Worm (Caenorhabditis elegans) whole organism, young adult: ENCODE results near the gene gst-23.

Experiments used
- B0261.1 ChIP-seq: sonication (generic microtip); optimal IDR thresholded peaks from 2 replicates; lab custom pipeline; 2016; ENCODE audit warnings: mild to moderate bottlenecking, missing genetic modification characterization, moderate library complexity, missing compliant biosample characterization
- F37B4.10 ChIP-seq: fragments of 200-800 bp; sonication (Bioruptor generic); IDR thresholded peaks from 2 replicates; pipeline ENCODE4 v1.3.6; 2022; ENCODE audit warnings: missing genetic modification characterization, missing compliant biosample characterization
- F39B2.1 ChIP-seq: fragments of 200-800 bp; sonication (Bioruptor generic); IDR thresholded peaks from 2 replicates; pipeline ENCODE4 v1.3.6; 2022; ENCODE audit warnings: missing genetic modification reagents, missing genetic modification characterization, missing compliant biosample characterization
- F52B5.7 ChIP-seq: sonication (generic microtip); optimal IDR thresholded peaks from 2 replicates; lab custom pipeline; 2016; ENCODE audit warnings: mild to moderate bottlenecking, missing genetic modification characterization, missing compliant biosample characterization
- F57A8.1 ChIP-seq: fragments of 200-800 bp; sonication (Bioruptor generic); optimal IDR thresholded peaks from 2 replicates; lab custom pipeline; 2018; ENCODE audit warnings: mild to moderate bottlenecking, missing genetic modification characterization, moderate library complexity, missing compliant biosample characterization
- F57C9.4 ChIP-seq: sonication (generic microtip); optimal IDR thresholded peaks from 2 replicates; lab custom pipeline; 2017; ENCODE audit warnings: mild to moderate bottlenecking, missing genetic modification characterization, missing compliant biosample characterization
- K12H6.12 ChIP-seq: fragments of 200-800 bp; sonication (Bioruptor generic); optimal IDR thresholded peaks from 2 replicates; lab custom pipeline; 2018; ENCODE audit warnings: mild to moderate bottlenecking, missing genetic modification characterization, missing compliant biosample characterization
- T26A5.8 ChIP-seq: sonication (generic microtip); optimal IDR thresholded peaks from 2 replicates; lab custom pipeline; 2016; ENCODE audit warnings: missing genetic modification characterization, missing compliant biosample characterization
- Y56A3A.18 ChIP-seq: fragments of 200-800 bp; sonication (Bioruptor generic); IDR thresholded peaks from 2 replicates; pipeline ENCODE4 v1.3.6; 2022; ENCODE audit warnings: missing genetic modification reagents, missing genetic modification characterization, missing compliant biosample characterization
- Y67H2A.10 ChIP-seq: fragments of 200-800 bp; sonication (Bioruptor generic); conservative IDR thresholded peaks from 2 replicates; pipeline ENCODE4 v1.3.6; 2022; ENCODE audit warnings: missing genetic modification reagents, missing genetic modification characterization, missing compliant biosample characterization
- Y79H2A.3 ChIP-seq: fragments of 200-800 bp; sonication (Bioruptor generic); conservative IDR thresholded peaks from 2 replicates; pipeline ENCODE4 v1.3.6; 2022; ENCODE audit warnings: missing genetic modification reagents, missing genetic modification characterization, missing compliant biosample characterization
- ZK185.1 ChIP-seq: sonication (generic microtip); optimal IDR thresholded peaks from 2 replicates; lab custom pipeline; 2016; ENCODE audit warnings: mild to moderate bottlenecking, missing genetic modification characterization, missing compliant biosample characterization; ENCODE audit not compliant: poor library complexity, severe bottlenecking
- aptf-2 ChIP-seq: fragments of 200-800 bp; sonication (Bioruptor generic); conservative IDR thresholded peaks from 2 replicates; pipeline ENCODE4 v1.3.6; 2022; ENCODE audit warnings: missing genetic modification reagents, missing genetic modification characterization, missing compliant biosample characterization
- athp-1 ChIP-seq: sonication (generic microtip); optimal IDR thresholded peaks from 2 replicates; lab custom pipeline; 2017; ENCODE audit warnings: mild to moderate bottlenecking, missing genetic modification characterization, missing compliant biosample characterization
- attf-3 ChIP-seq: fragments of 200-800 bp; sonication (Bioruptor generic); conservative IDR thresholded peaks from 2 replicates; pipeline ENCODE4 v1.3.6; 2022; ENCODE audit warnings: missing genetic modification reagents, missing genetic modification characterization, missing compliant biosample characterization
- bed-1 ChIP-seq: fragments of 200-800 bp; sonication (Bioruptor generic); IDR thresholded peaks from 2 replicates; pipeline ENCODE4 v1.3.6; 2022; ENCODE audit warnings: missing genetic modification reagents, missing genetic modification characterization, missing compliant biosample characterization
- ceh-58 ChIP-seq: fragments of 200-800 bp; sonication (Bioruptor generic); IDR thresholded peaks from 2 replicates; pipeline ENCODE4 v1.3.6; 2022; ENCODE audit warnings: missing genetic modification characterization, missing compliant biosample characterization
- ceh-79 ChIP-seq: sonication (generic microtip); optimal IDR thresholded peaks from 2 replicates; lab custom pipeline; 2017; ENCODE audit warnings: mild to moderate bottlenecking, missing genetic modification characterization, missing compliant biosample characterization
- dox-1 ChIP-seq: fragments of 200-800 bp; sonication (Bioruptor generic); IDR thresholded peaks from 2 replicates; pipeline ENCODE4 v1.3.6; 2022; ENCODE audit warnings: missing genetic modification reagents, missing genetic modification characterization, missing compliant biosample characterization
- dpl-1 ChIP-seq: fragments of 150-350 bp; optimal IDR thresholded peaks from 2 replicates; lab custom pipeline; 2014; ENCODE audit warnings: missing biosample characterization, missing genetic modification reagents, missing genetic modification characterization
- efl-1 ChIP-seq: fragments of 150-350 bp; optimal IDR thresholded peaks from 2 replicates; lab custom pipeline; 2014; ENCODE audit warnings: missing biosample characterization, missing genetic modification reagents, missing genetic modification characterization
- ekl-4 ChIP-seq: fragments of 200-800 bp; sonication (Bioruptor generic); IDR thresholded peaks from 2 replicates; pipeline ENCODE4 v1.3.6; 2022; ENCODE audit warnings: missing genetic modification reagents, missing genetic modification characterization, missing compliant biosample characterization
- him-1 ChIP-seq: sonication (generic microtip); optimal IDR thresholded peaks from 2 replicates; lab custom pipeline; 2016; ENCODE audit warnings: missing genotype, missing genetic modification reagents, missing genetic modification characterization, missing compliant biosample characterization
- hmg-20 ChIP-seq: fragments of 200-800 bp; sonication (Bioruptor generic); IDR thresholded peaks from 2 replicates; pipeline ENCODE4 v1.3.6; 2022; ENCODE audit warnings: missing genetic modification reagents, missing genetic modification characterization, missing compliant biosample characterization
- hrde-1 ChIP-seq: sonication (generic microtip); optimal IDR thresholded peaks from 2 replicates; lab custom pipeline; 2016; ENCODE audit warnings: missing genetic modification characterization, mild to moderate bottlenecking, missing compliant biosample characterization, moderate library complexity, missing genotype, missing genetic modification reagents, borderline replicate concordance
- lag-1 ChIP-seq: fragments of 200-800 bp; sonication (Bioruptor generic); IDR thresholded peaks from 2 replicates; pipeline ENCODE4 v1.3.6; 2022; ENCODE audit warnings: missing genetic modification reagents, missing genetic modification characterization, missing compliant biosample characterization
- let-607 ChIP-seq, 2 experiments: fragments of 200-800 bp in 1 of 2; sonication (Bioruptor generic) in 1 of 2; sonication (generic microtip) in 1 of 2; optimal IDR thresholded peaks; 2 replicates each; lab custom pipeline; 2016 to 2018; ENCODE audit warnings: mild to moderate bottlenecking in 2 of 2, missing compliant biosample characterization in 2 of 2, missing genetic modification characterization in 2 of 2, moderate library complexity in 2 of 2, missing genotype in 1 of 2
- lin-40 ChIP-seq: sonication (generic microtip); optimal IDR thresholded peaks from 2 replicates; lab custom pipeline; 2016; ENCODE audit warnings: missing genetic modification characterization, mild to moderate bottlenecking, missing compliant biosample characterization, missing genotype, missing genetic modification reagents
- lir-1 ChIP-seq: fragments of 200-800 bp; sonication (Bioruptor generic); conservative IDR thresholded peaks from 2 replicates; pipeline ENCODE4 v1.3.6; 2022; ENCODE audit warnings: missing genetic modification reagents, missing genetic modification characterization, missing compliant biosample characterization
- madf-10 ChIP-seq: sonication (generic microtip); optimal IDR thresholded peaks from 2 replicates; lab custom pipeline; 2016; ENCODE audit warnings: mild to moderate bottlenecking, missing genetic modification characterization, missing compliant biosample characterization
- madf-3 ChIP-seq: fragments of 200-800 bp; sonication (Bioruptor generic); IDR thresholded peaks from 2 replicates; pipeline ENCODE4 v1.3.6; 2022; ENCODE audit warnings: missing genetic modification reagents, missing genetic modification characterization, missing compliant biosample characterization
- nfya-1 ChIP-seq: sonication (generic microtip); optimal IDR thresholded peaks from 2 replicates; lab custom pipeline; 2017; ENCODE audit warnings: antibody characterized with exemption, missing compliant biosample characterization, missing genetic modification characterization, borderline replicate concordance; ENCODE audit not compliant: insufficient read depth
- nfyb-1 ChIP-seq: fragments of 200-800 bp; sonication (Bioruptor generic); IDR thresholded peaks from 2 replicates; pipeline ENCODE4 v1.3.6; 2022; ENCODE audit warnings: missing genetic modification reagents, missing genetic modification characterization, missing compliant biosample characterization
- nhr-120 ChIP-seq: fragments of 200-800 bp; sonication (Bioruptor generic); IDR thresholded peaks from 2 replicates; pipeline ENCODE4 v1.3.6; 2022; ENCODE audit warnings: missing genetic modification characterization, missing compliant biosample characterization
- nhr-90 ChIP-seq: sonication (generic microtip); optimal IDR thresholded peaks from 2 replicates; lab custom pipeline; 2016; ENCODE audit warnings: missing genotype, mild to moderate bottlenecking, missing genetic modification characterization, missing compliant biosample characterization
- pha-4 ChIP-seq: fragments of 150-350 bp; sonication (generic microtip); optimal IDR thresholded peaks from 2 replicates; lab custom pipeline; 2014; ENCODE audit warnings: missing biosample characterization, missing genetic modification reagents, missing genetic modification characterization
- snpc-3.4 ChIP-seq: sonication (generic microtip); optimal IDR thresholded peaks from 2 replicates; lab custom pipeline; 2017; ENCODE audit warnings: missing genetic modification characterization, mild to moderate bottlenecking, missing compliant biosample characterization, antibody characterized with exemption, moderate library complexity, missing genotype, missing genetic modification reagents
- somi-1 ChIP-seq: fragments of 200-800 bp; sonication (Bioruptor generic); optimal IDR thresholded peaks from 2 replicates; lab custom pipeline; 2018; ENCODE audit warnings: mild to moderate bottlenecking, missing genetic modification characterization, missing compliant biosample characterization
- tbx-9 ChIP-seq: sonication (generic microtip); optimal IDR thresholded peaks from 2 replicates; lab custom pipeline; 2016; ENCODE audit warnings: borderline replicate concordance, missing genetic modification characterization, inconsistent platforms, missing compliant biosample characterization
- tlf-1 ChIP-seq: fragments of 200-800 bp; sonication (Bioruptor generic); optimal IDR thresholded peaks from 2 replicates; lab custom pipeline; 2018; ENCODE audit warnings: mild to moderate bottlenecking, missing genetic modification characterization, missing compliant biosample characterization
- unc-130 ChIP-seq: sonication (generic microtip); optimal IDR thresholded peaks from 2 replicates; lab custom pipeline; 2016; ENCODE audit warnings: missing genetic modification reagents, missing genetic modification characterization, missing compliant biosample characterization
- xnd-1 ChIP-seq: sonication (generic microtip); optimal IDR thresholded peaks from 2 replicates; lab custom pipeline; 2016; ENCODE audit warnings: missing genotype, missing genetic modification reagents, missing genetic modification characterization, missing compliant biosample characterization
- ztf-18 ChIP-seq: sonication (generic microtip); optimal IDR thresholded peaks from 2 replicates; lab custom pipeline; 2016; ENCODE audit warnings: missing genotype, mild to moderate bottlenecking, missing genetic modification characterization, missing compliant biosample characterization
- ztf-25 ChIP-seq: fragments of 200-800 bp; sonication (Bioruptor generic); IDR thresholded peaks from 2 replicates; pipeline ENCODE4 v1.3.6; 2022; ENCODE audit warnings: missing genetic modification reagents, missing genetic modification characterization, missing compliant biosample characterization
- ztf-3 ChIP-seq: fragments of 200-800 bp; sonication (Bioruptor generic); optimal IDR thresholded peaks from 2 replicates; lab custom pipeline; 2018; ENCODE audit warnings: mild to moderate bottlenecking, missing genetic modification characterization, missing compliant biosample characterization

gst-23 gene

DNA sequence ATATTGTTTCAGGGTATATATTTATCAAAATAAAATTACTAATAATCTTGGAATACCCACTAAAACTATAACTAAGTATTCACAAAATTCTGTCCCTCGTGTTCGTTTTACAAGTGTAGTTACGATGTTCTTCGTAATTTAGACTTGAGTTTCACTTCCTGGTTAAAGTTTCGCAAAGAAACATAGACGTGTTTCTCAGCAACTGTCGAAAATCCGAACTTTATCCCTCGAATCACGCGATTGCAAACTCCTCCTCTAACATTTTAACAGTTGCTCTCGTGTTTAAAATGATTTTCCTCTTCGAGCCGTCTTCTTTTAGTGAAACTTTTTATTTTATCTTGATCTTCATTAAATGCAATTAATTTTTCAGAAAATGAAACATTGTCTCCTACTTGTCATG, 36.9 kb downstream of the gst-23 start, which contains the start of gene T28A11.2:
T28A11.2 (plus strand) TSS at position 371 of the 400 bp plus-strand sequence.
- TF ChIP-seq nhr-120 (GFP tag; lab: Robert Waterston, UW), result no peak
- no peak for TF ChIP-seq K12H6.12 (tag; lab: Kevin White, UChicago)
- no peak for TF ChIP-seq nfya-1
- no peak for TF ChIP-seq T26A5.8 (tag; lab: Kevin White, UChicago)
- no peak for TF ChIP-seq ztf-3
- no peak for TF ChIP-seq B0261.1
- TF ChIP-seq F52B5.7 (tag; lab: Kevin White, UChicago), result no peak
- no peak for TF ChIP-seq ceh-58 (GFP tag; lab: Robert Waterston, UW)
- TF ChIP-seq hrde-1, result no peak
- no peak for TF ChIP-seq nhr-90 (tag; lab: Kevin White, UChicago)
- TF ChIP-seq efl-1 (GFP tag; lab: Kevin White, UChicago), result no peak
- TF ChIP-seq ztf-18 (tag; lab: Kevin White, UChicago), result no peak
- no peak for TF ChIP-seq F37B4.10 (GFP tag; lab: Robert Waterston, UW)
- no peak for TF ChIP-seq tlf-1
- TF ChIP-seq lag-1 (GFP tag; lab: Robert Waterston, UW), result no peak
- no peak for TF ChIP-seq him-1 (tag; lab: Kevin White, UChicago)
- TF ChIP-seq ekl-4 (GFP tag; lab: Robert Waterston, UW), result no peak

DNA sequence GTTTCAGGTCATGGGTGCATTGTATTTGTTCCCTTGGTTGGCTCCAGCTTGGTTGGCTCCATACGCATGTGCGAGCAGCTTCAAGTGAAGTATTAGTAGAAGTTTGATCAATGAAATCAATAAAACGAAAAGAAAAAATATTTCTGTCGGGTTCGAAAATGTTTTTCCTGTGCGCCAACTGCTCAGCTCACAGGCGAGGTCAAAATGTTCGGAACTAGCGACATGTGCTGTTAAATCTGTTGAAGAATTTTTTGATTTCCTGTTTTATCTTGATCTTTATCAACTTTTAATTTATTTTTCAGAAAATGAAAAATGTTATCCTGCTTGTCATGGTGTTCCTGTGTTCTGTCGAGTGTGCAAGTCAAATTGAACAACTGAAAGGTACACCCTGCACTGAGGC, 38.4 kb downstream of the gst-23 start, which contains the start of gene T28A11.25:
T28A11.25 (plus strand) TSS at position 301 of the 400 bp plus-strand sequence.
- TF ChIP-seq ztf-25 (GFP tag; lab: Robert Waterston, UW), result no peak
- TF ChIP-seq madf-3 (GFP tag; lab: Robert Waterston, UW), result 0 out of 2 replicates have a peak, but pooled peaks have one; percentile 28

DNA sequence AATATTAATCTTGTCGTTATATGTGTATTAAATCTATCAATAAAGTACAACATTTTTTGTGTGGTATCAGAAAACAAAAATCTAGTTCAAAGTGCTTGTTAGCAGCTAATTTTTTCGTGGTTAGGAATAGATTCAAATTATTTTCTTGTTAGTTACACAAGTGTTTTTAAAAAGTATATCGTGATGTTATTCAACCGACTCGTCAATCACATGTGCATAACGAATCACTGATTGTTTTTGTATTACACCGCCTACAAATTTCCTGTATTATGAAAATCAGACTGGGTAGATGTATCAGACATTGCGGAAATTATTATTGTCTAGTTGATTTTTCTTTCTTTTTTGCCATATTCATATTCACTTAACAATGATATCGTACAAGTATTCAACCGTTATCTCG, 39.9 kb downstream of the gst-23 start, which contains the start of gene str-64:
str-64 (plus strand) TSS at position 301 of the 400 bp plus-strand sequence.
- no peak for TF ChIP-seq let-607 (tag; optimal IDR thresholded peaks at IDR 0.05; lab: Kevin White, UChicago)
- no peak for TF ChIP-seq somi-1 (GFP tag; lab: Kevin White, UChicago)
- TF ChIP-seq dpl-1 (GFP tag; lab: Kevin White, UChicago), result no peak
- TF ChIP-seq aptf-2 (GFP tag; lab: Robert Waterston, UW), result no peak
- no peak for TF ChIP-seq dox-1 (GFP tag; lab: Robert Waterston, UW)
- no peak for TF ChIP-seq ZK185.1 (tag; lab: Kevin White, UChicago)
- no peak for TF ChIP-seq xnd-1 (tag; lab: Kevin White, UChicago)
- TF ChIP-seq unc-130 (GFP tag; lab: Kevin White, UChicago), result no peak
- no peak for TF ChIP-seq nfyb-1
- no peak for TF ChIP-seq pha-4 (tag; lab: Kevin White, UChicago)
- no peak for TF ChIP-seq madf-10 (tag; lab: Kevin White, UChicago)
- no peak for TF ChIP-seq nhr-120 (GFP tag; lab: Robert Waterston, UW)
- TF ChIP-seq F39B2.1 (GFP tag; lab: Robert Waterston, UW), result no peak
- TF ChIP-seq attf-3, result no peak

DNA sequence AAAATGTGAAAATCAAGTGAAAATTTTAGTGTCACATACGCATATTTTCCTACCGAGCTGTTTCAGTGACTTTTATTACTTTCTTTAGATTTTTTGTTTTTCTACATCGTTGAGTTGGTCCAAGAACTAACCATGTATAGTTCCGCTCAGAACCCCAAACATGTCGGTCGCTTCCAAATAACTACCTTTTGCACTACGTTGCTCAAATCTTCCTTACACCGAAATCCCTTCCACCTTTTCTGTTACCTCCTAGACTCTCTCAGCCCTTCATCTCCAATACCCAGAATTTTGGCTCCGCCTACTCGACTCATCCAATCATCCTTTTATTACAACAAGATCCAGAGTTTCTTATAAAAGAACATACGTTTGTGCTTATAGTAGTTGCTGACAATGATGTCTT, 41.5 kb downstream of the gst-23 start, which contains the start of gene F35F10.5:
F35F10.5 (plus strand) TSS at position 301 of the 400 bp plus-strand sequence.
- TF ChIP-seq ceh-79 (tag; lab: Kevin White, UChicago) (no peak), tbx-9 (tag; lab: Kevin White, UChicago) (no peak), him-1 (tag; lab: Kevin White, UChicago) (no peak), lin-40 (no peak), F57C9.4 (tag; lab: Kevin White, UChicago) (no peak), madf-3 (GFP tag; lab: Robert Waterston, UW) (no peak), lir-1 (GFP tag; lab: Robert Waterston, UW) (no peak), snpc-3.4 (tag; lab: Kevin White, UChicago) (no peak), bed-1 (GFP tag; lab: Robert Waterston, UW) (no peak), Y56A3A.18 (GFP tag; lab: Robert Waterston, UW) (no peak), Y79H2A.3 (GFP tag; lab: Robert Waterston, UW) (no peak), Y67H2A.10 (GFP tag; lab: Robert Waterston, UW) (no peak), F57A8.1 (GFP tag; lab: Kevin White, UChicago) (no peak), hmg-20 (GFP tag; lab: Robert Waterston, UW) (no peak), athp-1 (no peak)
